Worm (Caenorhabditis elegans): Measurements from ENCODE around the gene C07B5.6.

C07B5.6 gene

DNA sequence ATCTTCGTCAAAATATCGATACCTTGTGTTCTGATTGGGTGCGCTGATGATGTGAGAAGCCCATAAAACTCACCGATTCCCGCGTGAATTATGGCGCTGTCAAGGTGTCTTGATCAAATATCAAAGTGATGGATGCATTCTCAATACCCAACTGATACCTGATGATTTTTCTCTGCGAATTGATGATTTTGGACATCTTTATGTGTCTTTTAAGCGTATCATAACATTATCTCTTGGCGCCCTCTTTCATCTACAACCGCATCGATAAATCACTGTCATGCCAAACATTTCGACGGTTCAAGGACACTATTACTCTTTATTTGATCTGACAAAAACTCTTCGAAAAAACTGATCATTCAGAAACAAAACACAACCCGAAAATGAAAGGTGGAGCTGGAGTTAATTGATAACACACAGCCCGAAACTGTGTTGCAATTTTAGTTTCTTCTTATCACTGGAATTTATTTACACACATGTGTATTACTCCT, 28.5 kb downstream of the C07B5.6 start (continued):
- TF ChIP-seq ceh-82 (tag; optimal IDR thresholded peaks at IDR 0.05): no peak
- TF ChIP-seq blmp-1 (tag; optimal IDR thresholded peaks at IDR 0.05; ENCODE audit: insufficient read depth): peak; percentile 80
- TF ChIP-seq R02D3.7 (tag; optimal IDR thresholded peaks at IDR 0.05): no peak
- TF ChIP-seq Y55F3AM.14 (GFP tag; optimal IDR thresholded peaks at IDR 0.05): no peak
- no peak for TF ChIP-seq nhr-10 (tag; optimal IDR thresholded peaks at IDR 0.05)
- TF ChIP-seq ztf-4 (tag; optimal IDR thresholded peaks at IDR 0.05): no peak
- no peak for TF ChIP-seq lin-39 (tag; optimal IDR thresholded peaks at IDR 0.05)
- TF ChIP-seq gmeb-1 (tag; optimal IDR thresholded peaks at IDR 0.05): no peak
- no peak for TF ChIP-seq peb-1 (tag; optimal IDR thresholded peaks at IDR 0.05)
- TF ChIP-seq sma-3 (GFP tag; optimal IDR thresholded peaks at IDR 0.05): peak; percentile 83
- no peak for TF ChIP-seq unc-39 (tag; optimal IDR thresholded peaks at IDR 0.05)

DNA sequence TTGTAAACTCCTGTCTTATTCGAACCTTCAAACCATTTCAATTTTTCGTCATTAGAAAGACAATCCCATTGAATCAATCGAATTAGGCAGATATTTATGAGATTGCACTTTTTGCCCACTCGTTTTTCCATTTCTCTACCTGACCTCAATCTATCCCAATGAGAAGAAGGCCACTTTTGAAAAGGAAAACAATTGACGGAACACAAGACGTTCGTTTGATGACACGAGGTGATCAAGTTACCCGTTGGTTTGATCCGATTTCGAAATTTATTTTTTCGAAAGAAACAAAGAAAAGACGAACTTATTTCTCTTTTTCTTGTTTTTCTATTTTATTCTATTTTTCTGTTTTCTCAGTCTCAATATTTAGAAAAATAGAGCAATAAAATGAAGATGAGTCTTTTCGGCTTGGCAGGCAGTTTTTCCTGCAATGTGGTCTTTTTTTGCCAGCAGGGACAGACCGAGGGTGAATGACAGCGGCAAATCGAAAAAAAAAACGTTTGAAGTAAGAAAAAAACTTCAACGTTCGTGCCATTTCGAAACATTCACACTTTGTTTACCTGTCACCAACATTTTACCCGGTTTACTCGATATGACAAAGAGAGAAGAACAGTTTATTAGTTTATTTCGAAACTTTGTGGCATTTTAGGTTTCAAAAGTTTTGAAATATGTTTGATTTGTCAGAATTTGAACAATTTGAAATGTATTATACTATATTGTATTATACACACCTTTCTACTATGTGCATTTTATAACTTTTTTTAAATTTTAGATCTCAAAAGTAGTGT, 29.4 kb downstream of the C07B5.6 start:
- TF ChIP-seq blmp-1 (tag; optimal IDR thresholded peaks at IDR 0.05; ENCODE audit: insufficient read depth): peak; percentile 61
- TF ChIP-seq unc-62 (GFP tag; optimal IDR thresholded peaks at IDR 0.05): no peak
- TF ChIP-seq sma-3 (GFP tag; optimal IDR thresholded peaks at IDR 0.05): peak; percentile 27
- TF ChIP-seq egl-27 (tag; optimal IDR thresholded peaks at IDR 0.05): peak; percentile 6
- TF ChIP-seq sem-4 (tag; optimal IDR thresholded peaks at IDR 0.05): peak; percentile 7

DNA sequence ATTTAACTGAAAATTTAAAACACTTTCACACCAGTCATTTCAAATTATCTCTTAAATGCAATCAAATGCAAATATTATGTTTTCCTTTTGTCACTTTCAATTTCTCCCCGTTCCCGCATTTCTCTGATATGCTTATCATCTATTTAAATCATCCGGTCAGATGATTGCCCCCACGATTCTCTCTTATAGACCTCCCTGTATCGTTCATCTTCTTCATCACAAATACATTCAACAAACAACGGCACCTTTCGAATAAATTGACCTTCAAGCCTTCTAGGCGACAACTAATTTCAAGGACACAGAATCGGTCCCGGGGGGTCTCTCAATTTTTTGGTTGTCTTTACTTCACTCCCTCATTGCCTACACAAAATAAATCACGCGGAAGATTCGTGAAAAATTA, 30.1 kb downstream of the C07B5.6 start:
- TF ChIP-seq gmeb-1 (tag; optimal IDR thresholded peaks at IDR 0.05) (peak; percentile 31), nhr-6 (tag; optimal IDR thresholded peaks at IDR 0.05) (peak; percentile 52), fos-1 (tag; optimal IDR thresholded peaks at IDR 0.05) (peak; percentile 40), lin-13 (GFP tag; optimal IDR thresholded peaks at IDR 0.05) (peak; percentile 1), Y55F3AM.14 (GFP tag; optimal IDR thresholded peaks at IDR 0.05) (no peak), skn-1 (tag; optimal IDR thresholded peaks at IDR 0.05) (no peak), unc-55 (GFP tag; optimal IDR thresholded peaks at IDR 0.05) (no peak), zag-1 (tag; optimal IDR thresholded peaks at IDR 0.05) (no peak), mbf-1 (tag; optimal IDR thresholded peaks at IDR 0.05) (no peak), nhr-129 (tag; optimal IDR thresholded peaks at IDR 0.05) (peak; percentile 49), ceh-16 (tag; optimal IDR thresholded peaks at IDR 0.05) (peak; percentile 86), blmp-1 (tag; optimal IDR thresholded peaks at IDR 0.05; ENCODE audit: insufficient read depth) (peak; percentile 98), lin-11 (tag; optimal IDR thresholded peaks at IDR 0.05) (no peak), alr-1 (tag; optimal IDR thresholded peaks at IDR 0.05) (no peak), egl-27 (tag; optimal IDR thresholded peaks at IDR 0.05) (peak; percentile 74), elt-3 (tag; optimal IDR thresholded peaks at IDR 0.05) (no peak), ZK546.5 (tag; optimal IDR thresholded peaks at IDR 0.05) (no peak), nhr-23 (tag; optimal IDR thresholded peaks at IDR 0.05) (no peak), elt-1 (tag; optimal IDR thresholded peaks at IDR 0.05) (no peak), nhr-10 (tag; optimal IDR thresholded peaks at IDR 0.05) (no peak), crh-2 (tag; optimal IDR thresholded peaks at IDR 0.05) (peak; percentile 67), F13H6.1 (tag; optimal IDR thresholded peaks at IDR 0.05) (peak; percentile 12), unc-39 (tag; optimal IDR thresholded peaks at IDR 0.05) (no peak), nhr-77 (tag; optimal IDR thresholded peaks at IDR 0.05) (no peak), sma-3 (GFP tag; optimal IDR thresholded peaks at IDR 0.05) (peak; percentile 79), sma-9 (GFP tag; optimal IDR thresholded peaks at IDR 0.05) (peak; percentile 74), sma-9 (tag; optimal IDR thresholded peaks at IDR 0.05) (no peak), mdl-1 (tag; optimal IDR thresholded peaks at IDR 0.05) (peak in 1 of 2 experiments; percentile 16), ztf-11 (tag; optimal IDR thresholded peaks at IDR 0.05) (no peak), dmd-4 (tag; optimal IDR thresholded peaks at IDR 0.05) (no peak), ztf-1 (GFP tag; conservative IDR thresholded peaks at IDR 0.05) (no peak), R02D3.7 (tag; optimal IDR thresholded peaks at IDR 0.05) (no peak), C34F6.9 (tag; optimal IDR thresholded peaks at IDR 0.05) (no peak), ceh-82 (tag; optimal IDR thresholded peaks at IDR 0.05) (no peak), nhr-237 (tag; optimal IDR thresholded peaks at IDR 0.05) (no peak), aly-2 (tag; optimal IDR thresholded peaks at IDR 0.05) (no peak), sem-4 (tag; optimal IDR thresholded peaks at IDR 0.05) (no peak), ztf-4 (tag; optimal IDR thresholded peaks at IDR 0.05) (no peak), mab-5 (tag; optimal IDR thresholded peaks at IDR 0.05) (no peak), snpc-4 (tag; optimal IDR thresholded peaks at IDR 0.05) (no peak), ama-1 (optimal IDR thresholded peaks at IDR 0.05) (no peak), lin-39 (tag; optimal IDR thresholded peaks at IDR 0.05) (no peak), nhr-12 (tag; optimal IDR thresholded peaks at IDR 0.05) (no peak), unc-62 (GFP tag; optimal IDR thresholded peaks at IDR 0.05) (no peak), nhr-25 (tag; optimal IDR thresholded peaks at IDR 0.05) (peak; percentile 96), nhr-21 (tag; optimal IDR thresholded peaks at IDR 0.05) (peak; percentile 53), nhr-11 (tag; optimal IDR thresholded peaks at IDR 0.05) (no peak)
